Worm (Caenorhabditis elegans): ENCODE measurements around the gene ttr-40.

The ttr-40 gene

DNA sequence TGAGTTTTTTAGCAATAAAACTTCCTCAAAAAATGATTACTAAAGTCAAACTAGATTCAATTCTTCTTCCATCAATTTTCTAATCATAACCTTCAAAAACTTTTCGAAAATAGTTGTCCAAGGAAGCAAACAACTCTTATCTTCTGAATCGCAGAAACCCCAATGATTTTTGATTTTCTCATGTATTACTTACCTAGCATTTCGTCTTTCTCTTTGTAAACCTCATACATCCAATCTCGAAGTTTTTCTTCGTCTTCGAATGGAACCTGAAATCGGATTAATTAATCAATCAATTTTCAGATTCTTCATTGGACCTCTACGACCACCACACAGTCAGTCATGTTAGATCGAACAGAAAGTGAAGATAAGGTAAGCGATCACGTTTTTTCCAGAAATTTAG is 26.6 kb downstream of the ttr-40 start, which contains the start of gene K07B1.4:
K07B1.4 (plus strand) TSS at position 301 of the 400 bp plus-strand sequence.
- TF ChIP-seq ceh-9 (tag; optimal IDR thresholded peaks at IDR 0.05) (no peak), elt-2 (tag; optimal IDR thresholded peaks at IDR 0.05) (peak; percentile 19)

ce11 chrV:9327691-9328090 is 27.6 kb downstream of the ttr-40 start:
- TF ChIP-seq pqm-1 (tag; optimal IDR thresholded peaks at IDR 0.05): no peak
- no peak for TF ChIP-seq elt-3 (tag; optimal IDR thresholded peaks at IDR 0.05)
- no peak for TF ChIP-seq nhr-76 (tag; optimal IDR thresholded peaks at IDR 0.05)
- TF ChIP-seq fos-1 (tag; optimal IDR thresholded peaks at IDR 0.05): no peak
- no peak for TF ChIP-seq ztf-4 (tag; optimal IDR thresholded peaks at IDR 0.05)
- no peak for TF ChIP-seq ceh-82 (tag; optimal IDR thresholded peaks at IDR 0.05)
- TF ChIP-seq tbx-2 (tag; optimal IDR thresholded peaks at IDR 0.05): no peak
- no peak for TF ChIP-seq lin-39 (tag; optimal IDR thresholded peaks at IDR 0.05)
- peak; percentile 72 for TF ChIP-seq elt-2 (tag; optimal IDR thresholded peaks at IDR 0.05)
- TF ChIP-seq egl-27 (tag; optimal IDR thresholded peaks at IDR 0.05): no peak
- no peak for TF ChIP-seq skn-1 (tag; optimal IDR thresholded peaks at IDR 0.05)
- no peak for TF ChIP-seq snpc-4 (tag; optimal IDR thresholded peaks at IDR 0.05)
- TF ChIP-seq hmg-11 (tag; optimal IDR thresholded peaks at IDR 0.05): no peak
- no peak for TF ChIP-seq lin-15B (tag; optimal IDR thresholded peaks at IDR 0.05)
- TF ChIP-seq nhr-23 (tag; optimal IDR thresholded peaks at IDR 0.05): peak; percentile 87
- TF ChIP-seq nhr-237 (tag; optimal IDR thresholded peaks at IDR 0.05): no peak
- peak; percentile 53 for TF ChIP-seq nhr-43 (tag; optimal IDR thresholded peaks at IDR 0.05; ENCODE audit: poor library complexity, severe bottlenecking)
- TF ChIP-seq nfya-1 (tag; optimal IDR thresholded peaks at IDR 0.05; ENCODE audit: insufficient read depth): no peak
- TF ChIP-seq sea-2 (GFP tag; optimal IDR thresholded peaks at IDR 0.05): no peak
- TF ChIP-seq elt-1 (tag; optimal IDR thresholded peaks at IDR 0.05): no peak
- TF ChIP-seq ZK546.5 (tag; optimal IDR thresholded peaks at IDR 0.05): no peak
- no peak for TF ChIP-seq unc-39 (tag; optimal IDR thresholded peaks at IDR 0.05)
- no peak for TF ChIP-seq nhr-12 (tag; optimal IDR thresholded peaks at IDR 0.05)
- peak; percentile 49 for TF ChIP-seq nhr-25 (tag; optimal IDR thresholded peaks at IDR 0.05)
- no peak for TF ChIP-seq nhr-77 (tag; optimal IDR thresholded peaks at IDR 0.05)
- no peak for TF ChIP-seq lsy-12 (tag; optimal IDR thresholded peaks at IDR 0.05)
- TF ChIP-seq daf-12 (tag; optimal IDR thresholded peaks at IDR 0.05): no peak
- TF ChIP-seq ceh-28 (tag; optimal IDR thresholded peaks at IDR 0.05): no peak
- TF ChIP-seq R02D3.7 (tag; optimal IDR thresholded peaks at IDR 0.05): no peak
- TF ChIP-seq pha-4 (tag; optimal IDR thresholded peaks at IDR 0.05): no peak
- no peak for TF ChIP-seq aly-2 (tag; optimal IDR thresholded peaks at IDR 0.05)
- TF ChIP-seq jun-1 (tag; optimal IDR thresholded peaks at IDR 0.05): no peak
- no peak for TF ChIP-seq ama-1 (optimal IDR thresholded peaks at IDR 0.05)
- no peak for TF ChIP-seq unc-62 (GFP tag; optimal IDR thresholded peaks at IDR 0.05)

ce11 chrV:9326903-9327302 is 28.4 kb downstream of the ttr-40 start:
- no peak for TF ChIP-seq ama-1 (optimal IDR thresholded peaks at IDR 0.05)
- no peak for TF ChIP-seq nhr-25 (tag; optimal IDR thresholded peaks at IDR 0.05)
- no peak for TF ChIP-seq ceh-9 (tag; optimal IDR thresholded peaks at IDR 0.05)
- no peak for TF ChIP-seq egl-27 (tag; optimal IDR thresholded peaks at IDR 0.05)

DNA sequence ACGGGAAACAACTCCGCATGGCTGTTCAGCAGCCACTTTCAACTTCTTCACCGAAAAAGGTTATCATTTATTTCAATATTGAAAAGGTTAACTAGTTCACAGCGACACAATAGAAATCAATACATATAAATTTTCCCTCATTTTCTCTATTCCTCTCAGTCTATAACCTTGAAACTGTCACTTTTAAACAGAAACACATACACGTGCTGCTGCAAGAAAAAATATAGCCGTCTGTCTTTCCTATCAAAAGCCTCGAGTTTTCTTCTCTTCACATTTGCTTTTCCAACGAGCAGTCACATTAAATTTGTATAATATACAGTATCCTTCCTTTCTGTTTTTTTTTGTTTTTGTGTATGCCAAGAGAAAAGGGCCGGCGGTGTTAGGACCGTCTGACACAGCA is 31.1 kb downstream of the ttr-40 start:
- TF ChIP-seq pha-4 (tag; optimal IDR thresholded peaks at IDR 0.05) (peak; percentile 14), nhr-76 (tag; optimal IDR thresholded peaks at IDR 0.05) (no peak), nhr-25 (tag; optimal IDR thresholded peaks at IDR 0.05) (peak; percentile 65), elt-2 (tag; optimal IDR thresholded peaks at IDR 0.05) (peak; percentile 20)

DNA sequence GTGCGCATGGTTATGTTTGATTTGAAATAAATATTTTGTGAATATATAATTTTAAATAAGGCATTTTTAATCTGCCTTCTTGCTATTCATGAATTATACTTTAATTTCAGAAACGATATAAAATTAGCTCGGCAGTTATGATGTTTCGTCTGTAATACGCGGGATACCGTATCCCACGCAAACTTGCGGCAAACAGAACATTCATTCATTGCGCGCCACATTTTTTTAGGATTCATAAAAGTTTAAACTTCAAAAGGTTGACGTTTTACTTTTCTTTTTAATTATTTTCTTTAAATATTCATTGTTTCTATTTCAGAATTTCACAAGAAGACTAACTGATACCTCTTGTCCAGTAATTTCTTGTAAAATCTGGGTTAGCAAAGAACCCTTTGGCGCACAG is 32.4 kb downstream of the ttr-40 start, which contains the start of gene tag-153:
tag-153 (plus strand) TSS at position 200 of the 400 bp plus-strand sequence.
- TF ChIP-seq daf-12 (tag; optimal IDR thresholded peaks at IDR 0.05) (no peak), skn-1 (tag; optimal IDR thresholded peaks at IDR 0.05) (no peak), mdl-1 (tag; optimal IDR thresholded peaks at IDR 0.05) (no peak), pqm-1 (tag; optimal IDR thresholded peaks at IDR 0.05) (no peak)

All from whole organism, L3 larva.